Fruit fly (Drosophila melanogaster): ENCODE measurements around the gene CG3823.

Gene CG3823

DNA sequence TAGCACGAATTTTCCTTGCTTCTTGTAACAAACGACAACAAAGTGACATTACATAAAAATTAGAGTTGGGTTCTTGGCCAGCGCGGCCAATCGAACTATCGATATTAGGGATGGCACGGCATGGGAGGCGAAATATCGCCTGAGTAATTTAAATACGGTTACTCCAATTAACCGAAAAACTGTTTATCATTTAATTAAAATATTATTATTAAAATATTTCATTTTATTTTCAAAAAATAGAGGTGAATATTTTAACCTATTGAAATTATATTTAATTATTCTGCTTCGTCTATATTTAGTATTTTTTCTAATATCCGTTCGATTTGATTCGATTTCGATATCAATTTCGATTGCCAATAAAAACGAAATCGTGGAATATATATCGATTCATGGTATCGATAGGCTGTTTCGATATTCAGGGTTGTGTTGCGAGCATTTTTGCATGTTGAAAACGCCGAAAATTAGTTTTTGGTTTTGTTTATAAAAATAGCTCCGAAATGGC, 48.3 kb upstream of the CG3823 start, which contains the start of the genes Rbcn-3A and Spx (continued):
- no peak for TF ChIP-seq Mad (GFP tag; optimal IDR thresholded peaks at IDR 0.05)
- TF ChIP-seq BtbVII (GFP tag; optimal IDR thresholded peaks at IDR 0.05) = no peak
- no peak for TF ChIP-seq otp (GFP tag; IDR thresholded peaks at IDR 0.05)
- TF ChIP-seq Taf1 (GFP tag; IDR thresholded peaks at IDR 0.05) = no peak
- TF ChIP-seq dan (GFP tag; IDR thresholded peaks at IDR 0.05) = no peak
- TF ChIP-seq sqz (GFP tag; optimal IDR thresholded peaks at IDR 0.05) = no peak
- TF ChIP-seq nom (GFP tag; optimal IDR thresholded peaks at IDR 0.05) = no peak
- TF ChIP-seq CG3847 (GFP tag; IDR thresholded peaks at IDR 0.05) = 0 out of 2 replicates have a peak, but pooled peaks have one; percentile 25
- no peak for TF ChIP-seq Rfx (GFP tag; IDR thresholded peaks at IDR 0.05)
- TF ChIP-seq CG16815 (GFP tag; optimal IDR thresholded peaks at IDR 0.05) = no peak
- TF ChIP-seq CG31224 (GFP tag; IDR thresholded peaks at IDR 0.05) = no peak
- no peak for TF ChIP-seq ERR (GFP tag; optimal IDR thresholded peaks at IDR 0.05)
- no peak for TF ChIP-seq CG10321 (GFP tag; IDR thresholded peaks at IDR 0.05)
- TF ChIP-seq CG7987 (GFP tag; optimal IDR thresholded peaks at IDR 0.05) = no peak
- TF ChIP-seq zfh1 (GFP tag; IDR thresholded peaks at IDR 0.05) = no peak
- TF ChIP-seq z (GFP tag; IDR thresholded peaks at IDR 0.05) = no peak
- TF ChIP-seq usp (GFP tag; optimal IDR thresholded peaks at IDR 0.05) = no peak
- TF ChIP-seq bigmax (GFP tag; optimal IDR thresholded peaks at IDR 0.05) = no peak
- TF ChIP-seq CG17385 (GFP tag; optimal IDR thresholded peaks at IDR 0.05) = no peak
- TF ChIP-seq Sox100B (GFP tag; optimal IDR thresholded peaks at IDR 0.05) = peak; percentile 5
- no peak for TF ChIP-seq MTF-1 (GFP tag; optimal IDR thresholded peaks at IDR 0.05; ENCODE audit: borderline replicate concordance)
- no peak for TF ChIP-seq CG3281 (GFP tag; optimal IDR thresholded peaks at IDR 0.05)
- TF ChIP-seq CG16863 (GFP tag; optimal IDR thresholded peaks at IDR 0.05) = no peak
- no peak for TF ChIP-seq CG7357 (GFP tag; IDR thresholded peaks at IDR 0.05)
- peak; percentile 46 for TF ChIP-seq CG30403 (GFP tag; optimal IDR thresholded peaks at IDR 0.05)
- peak in 1 of 2 experiments; percentile 35 for TF ChIP-seq Hr51 (GFP tag; optimal IDR thresholded peaks at IDR 0.05)
- TF ChIP-seq en (GFP tag; optimal IDR thresholded peaks at IDR 0.05) = no peak
- TF ChIP-seq luna (GFP tag; optimal IDR thresholded peaks at IDR 0.05) = no peak
- TF ChIP-seq Opbp (GFP tag; IDR thresholded peaks at IDR 0.05; ENCODE audit: partially characterized antibody) = peak; percentile 77
- TF ChIP-seq CG6272 (GFP tag; IDR thresholded peaks at IDR 0.05) = 0 out of 2 replicates have a peak, but pooled peaks have one; percentile 18
- TF ChIP-seq nau (GFP tag; optimal IDR thresholded peaks at IDR 0.05) = no peak
- peak; percentile 94 for TF ChIP-seq Scr (GFP tag; IDR thresholded peaks at IDR 0.05; ENCODE audit: partially characterized antibody)
- TF ChIP-seq dmrt99B (tag; optimal IDR thresholded peaks at IDR 0.05) = no peak
- no peak for TF ChIP-seq Optix (GFP tag; IDR thresholded peaks at IDR 0.05)
- no peak for TF ChIP-seq Poxn (GFP tag; IDR thresholded peaks at IDR 0.05)
- TF ChIP-seq CG17359 (tag; optimal IDR thresholded peaks at IDR 0.05) = no peak
- TF ChIP-seq bab2 (GFP tag; optimal IDR thresholded peaks at IDR 0.05) = no peak
- no peak for TF ChIP-seq CG15696 (tag; optimal IDR thresholded peaks at IDR 0.05)
- TF ChIP-seq CG13287 (GFP tag; IDR thresholded peaks at IDR 0.05; ENCODE audit: partially characterized antibody) = peak; percentile 87
- peak; percentile 21 for TF ChIP-seq gcm (GFP tag; optimal IDR thresholded peaks at IDR 0.05)
- no peak for TF ChIP-seq h (optimal IDR thresholded peaks at IDR 0.05)
- TF ChIP-seq Mrtf (GFP tag; IDR thresholded peaks at IDR 0.05) = no peak
- TF ChIP-seq CG33557 (GFP tag; optimal IDR thresholded peaks at IDR 0.05) = peak; percentile 24
- no peak for TF ChIP-seq fd102C (GFP tag; optimal IDR thresholded peaks at IDR 0.05)
- no peak for TF ChIP-seq CG10431 (GFP tag; optimal IDR thresholded peaks at IDR 0.05)
- no peak for TF ChIP-seq CG7928 (GFP tag; optimal IDR thresholded peaks at IDR 0.05)
- TF ChIP-seq trem (tag; optimal IDR thresholded peaks at IDR 0.05) = peak; percentile 50
- no peak for TF ChIP-seq GATAe (GFP tag; conservative IDR thresholded peaks at IDR 0.05)
- TF ChIP-seq sob (GFP tag; IDR thresholded peaks at IDR 0.05) = peak; percentile 28; the same call in 1 of the 2 replicates
- TF ChIP-seq CG30020 (tag; optimal IDR thresholded peaks at IDR 0.05) = peak; percentile 32
- TF ChIP-seq CG11560 (tag; IDR thresholded peaks at IDR 0.05) = no peak

Measured in whole organism, embryonic.